Worm (Caenorhabditis elegans) whole organism, late embryonic: ENCODE data around the gene C52B9.4.

Source experiments
- C08G9.2 ChIP-seq: sonication (generic microtip); optimal IDR thresholded peaks from 2 replicates; lab custom pipeline; 2016; ENCODE audit warnings: mild to moderate bottlenecking, missing genetic modification characterization, moderate library complexity, missing compliant biosample characterization
- ceh-34 ChIP-seq: sonication (generic microtip); optimal IDR thresholded peaks from 2 replicates; lab custom pipeline; 2016; ENCODE audit warnings: mild to moderate bottlenecking, missing genetic modification characterization, missing compliant biosample characterization
- hlh-8 ChIP-seq: sonication (generic microtip); optimal IDR thresholded peaks from 2 replicates; lab custom pipeline; 2016; ENCODE audit warnings: missing genotype, missing genetic modification characterization, missing compliant biosample characterization
- sdc-2 ChIP-seq: sonication (generic microtip); optimal IDR thresholded peaks from 2 replicates; lab custom pipeline; 2016; ENCODE audit warnings: missing genotype, missing genetic modification characterization, missing compliant biosample characterization
- tbx-7 ChIP-seq: sonication (generic microtip); optimal IDR thresholded peaks from 2 replicates; lab custom pipeline; 2016; ENCODE audit warnings: missing genotype, missing genetic modification characterization, missing compliant biosample characterization
- zip-5 ChIP-seq: sonication (generic microtip); optimal IDR thresholded peaks from 2 replicates; lab custom pipeline; 2016; ENCODE audit warnings: missing genetic modification characterization, missing compliant biosample characterization

ce11 chrX:4263820-4264219 is 3.4 kb downstream of the C52B9.4 start:
- TF ChIP-seq ceh-34 (tag; lab: Kevin White, UChicago) (no peak), tbx-7 (tag; lab: Kevin White, UChicago) (no peak), C08G9.2 (tag; lab: Kevin White, UChicago) (no peak), zip-5 (tag; lab: Kevin White, UChicago) (no peak), sdc-2 (tag; lab: Kevin White, UChicago) (no peak), hlh-8 (tag; lab: Kevin White, UChicago) (no peak)
